Fruit fly (Drosophila melanogaster) whole organism, embryonic: ENCODE results near the gene Cda5.

Experiments
- CG10565 ChIP-seq: fragments of 200-800 bp; sonication (Bioruptor generic); optimal IDR thresholded peaks from 3 replicates; lab custom pipeline; 2016; ENCODE audit warnings: missing biosample characterization, mild to moderate bottlenecking, missing genetic modification characterization
- CG10979 ChIP-seq: fragments of 200-800 bp; sonication (Bioruptor generic); optimal IDR thresholded peaks from 2 replicates; lab custom pipeline; 2018; ENCODE audit warnings: missing biosample characterization, mild to moderate bottlenecking, missing genetic modification characterization, moderate library complexity
- CG11085 ChIP-seq: fragments of 200-800 bp; sonication (Bioruptor generic); IDR thresholded peaks from 2 replicates; pipeline ENCODE4 v1.3.6; 2022; ENCODE audit warnings: missing biosample characterization, missing genetic modification characterization
- CG12071 ChIP-seq: fragments of 200-800 bp; sonication (Bioruptor generic); optimal IDR thresholded peaks from 3 replicates; lab custom pipeline; 2018; ENCODE audit warnings: missing biosample characterization, mild to moderate bottlenecking, missing genetic modification characterization
- CG12391 ChIP-seq: fragments of 200-800 bp; sonication (Bioruptor generic); optimal IDR thresholded peaks from 3 replicates; lab custom pipeline; 2018; ENCODE audit warnings: missing biosample characterization, mild to moderate bottlenecking, missing genetic modification characterization, moderate library complexity
- CG13287 ChIP-seq: fragments of 200-800 bp; sonication (Bioruptor generic); IDR thresholded peaks from 2 replicates; pipeline ENCODE4 v1.3.6; 2022; ENCODE audit warnings: missing biosample characterization, missing genetic modification characterization; ENCODE audit not compliant: partially characterized antibody
- CG14667 ChIP-seq: fragments of 200-800 bp; sonication (Bioruptor generic); IDR thresholded peaks from 2 replicates; pipeline ENCODE4 v1.3.6; 2022; ENCODE audit warnings: missing biosample characterization, missing genetic modification characterization
- CG15073 ChIP-seq: fragments of 200-800 bp; sonication (Bioruptor generic); optimal IDR thresholded peaks from 2 replicates; lab custom pipeline; 2016; ENCODE audit warnings: missing biosample characterization, missing genetic modification characterization
- CG1602 ChIP-seq: fragments of 200-800 bp; sonication (Bioruptor generic); optimal IDR thresholded peaks from 3 replicates; lab custom pipeline; 2016; ENCODE audit warnings: missing biosample characterization, missing genetic modification characterization
- CG1792 ChIP-seq: fragments of 200-800 bp; sonication (Bioruptor generic); optimal IDR thresholded peaks from 2 replicates; lab custom pipeline; 2016; ENCODE audit warnings: missing biosample characterization, missing genetic modification characterization
- CG1832 ChIP-seq: fragments of 200-800 bp; sonication (Bioruptor generic); optimal IDR thresholded peaks from 2 replicates; lab custom pipeline; 2017; ENCODE audit warnings: missing biosample characterization, mild to moderate bottlenecking, missing genetic modification characterization, inconsistent platforms
- CG2120 ChIP-seq: fragments of 200-800 bp; sonication (Bioruptor generic); optimal IDR thresholded peaks from 3 replicates; lab custom pipeline; 2016; ENCODE audit warnings: missing biosample characterization, missing genetic modification characterization
- CG2712 ChIP-seq: fragments of 200-800 bp; optimal IDR thresholded peaks from 3 replicates; lab custom pipeline; 2019; ENCODE audit warnings: missing biosample characterization, mild to moderate bottlenecking, missing genetic modification characterization, moderate library complexity
- CG32772 ChIP-seq: fragments of 200-800 bp; sonication (Bioruptor generic); IDR thresholded peaks from 2 replicates; pipeline ENCODE4 v1.3.6; 2022; ENCODE audit warnings: missing biosample characterization, missing genetic modification characterization
- CG3281 ChIP-seq: fragments of 200-800 bp; sonication (Bioruptor generic); optimal IDR thresholded peaks from 3 replicates; lab custom pipeline; 2017; ENCODE audit warnings: missing biosample characterization, mild to moderate bottlenecking, missing genetic modification characterization
- CG4360 ChIP-seq: fragments of 200-800 bp; sonication (Bioruptor generic); IDR thresholded peaks from 2 replicates; pipeline ENCODE4 v1.3.6; 2022; ENCODE audit warnings: missing biosample characterization, missing genetic modification characterization
- CG4730 ChIP-seq: fragments of 200-800 bp; sonication (Bioruptor generic); IDR thresholded peaks from 2 replicates; pipeline ENCODE4 v1.3.6; 2022; ENCODE audit warnings: missing biosample characterization, missing genetic modification characterization
- CG4854 ChIP-seq: fragments of 200-800 bp; sonication (Bioruptor generic); optimal IDR thresholded peaks from 2 replicates; lab custom pipeline; 2016; ENCODE audit warnings: missing biosample characterization, missing genetic modification characterization, inconsistent platforms
- CG6654 ChIP-seq: fragments of 200-800 bp; sonication (Bioruptor generic); optimal IDR thresholded peaks from 2 replicates; lab custom pipeline; 2017; ENCODE audit warnings: missing biosample characterization, mild to moderate bottlenecking, missing genetic modification characterization
- CG9932 ChIP-seq: fragments of 200-800 bp; sonication (Bioruptor generic); IDR thresholded peaks from 2 replicates; pipeline ENCODE4 v1.3.6; 2022; ENCODE audit warnings: missing biosample characterization, missing genetic modification characterization
- Dad ChIP-seq: fragments of 200-800 bp; sonication (Bioruptor generic); optimal IDR thresholded peaks from 3 replicates; lab custom pipeline; 2016; ENCODE audit warnings: missing biosample characterization, missing genetic modification characterization
- Dek ChIP-seq: fragments of 200-800 bp; sonication (Bioruptor generic); optimal IDR thresholded peaks from 3 replicates; lab custom pipeline; 2019; ENCODE audit warnings: missing biosample characterization, mild to moderate bottlenecking, missing genetic modification characterization, moderate library complexity
- Dip2 ChIP-seq: fragments of 200-800 bp; sonication (Bioruptor generic); IDR thresholded peaks from 2 replicates; pipeline ENCODE4 v1.3.6; 2022; ENCODE audit warnings: missing biosample characterization, missing genetic modification characterization
- Dip3 ChIP-seq: fragments of 200-800 bp; sonication (Bioruptor generic); optimal IDR thresholded peaks from 3 replicates; lab custom pipeline; 2016; ENCODE audit warnings: missing biosample characterization, missing genetic modification characterization
- Gsc ChIP-seq: fragments of 200-800 bp; sonication (Bioruptor generic); IDR thresholded peaks from 2 replicates; pipeline ENCODE4 v1.3.6; 2022; ENCODE audit warnings: missing biosample characterization, missing genetic modification characterization
- HLH3B ChIP-seq: fragments of 200-800 bp; sonication (Bioruptor generic); IDR thresholded peaks from 2 replicates; pipeline ENCODE4 v1.3.6; 2022; ENCODE audit warnings: missing biosample characterization, missing genetic modification characterization
- Hr78 ChIP-seq, 2 experiments: fragments of 200-800 bp in 1 of 2; fragments of >200 bp in 1 of 2; sonication (Bioruptor generic) in 1 of 2; optimal IDR thresholded peaks; 2 replicates each; lab custom pipeline; 2017 to 2019; ENCODE audit warnings: missing biosample characterization in 2 of 2, missing genetic modification characterization in 2 of 2, mild to moderate bottlenecking in 1 of 2, moderate library complexity in 1 of 2
- MTF-1 ChIP-seq: fragments of 200-800 bp; sonication (Bioruptor generic); optimal IDR thresholded peaks from 2 replicates; lab custom pipeline; 2018; ENCODE audit warnings: missing biosample characterization, mild to moderate bottlenecking, missing genetic modification characterization, borderline replicate concordance
- Neu2 ChIP-seq: fragments of 200-800 bp; sonication (Bioruptor generic); optimal IDR thresholded peaks from 3 replicates; lab custom pipeline; 2016; ENCODE audit warnings: missing biosample characterization, missing genetic modification characterization, borderline replicate concordance
- PHDP ChIP-seq: fragments of 200-800 bp; sonication (Bioruptor generic); optimal IDR thresholded peaks from 3 replicates; lab custom pipeline; 2018; ENCODE audit warnings: missing biosample characterization, mild to moderate bottlenecking, missing genetic modification characterization, moderate library complexity
- Rfx ChIP-seq: fragments of 200-800 bp; sonication (Bioruptor generic); IDR thresholded peaks from 2 replicates; pipeline ENCODE4 v1.3.6; 2022; ENCODE audit warnings: missing biosample characterization, missing genetic modification characterization
- Sox102F ChIP-seq: fragments of 200-800 bp; sonication (Bioruptor generic); optimal IDR thresholded peaks from 2 replicates; lab custom pipeline; 2018; ENCODE audit warnings: missing biosample characterization, mild to moderate bottlenecking, missing genetic modification characterization, moderate library complexity
- Stat92E ChIP-seq, 3 experiments: fragments of >200 bp in 2 of 3; fragments of 200-800 bp in 1 of 3; sonication (Bioruptor generic) in 1 of 3; optimal IDR thresholded peaks; 2 replicates each; lab custom pipeline; 2017 to 2019; ENCODE audit warnings: missing biosample characterization in 3 of 3, missing genetic modification characterization in 3 of 3, mild to moderate bottlenecking in 1 of 3, moderate library complexity in 1 of 3
- br ChIP-seq: fragments of >200 bp; optimal IDR thresholded peaks from 2 replicates; lab custom pipeline; 2017
- chinmo ChIP-seq: fragments of 200-800 bp; sonication (Bioruptor generic); IDR thresholded peaks from 4 replicates; pipeline ENCODE4 v1.3.6; 2022; ENCODE audit warnings: missing biosample characterization, missing genetic modification characterization; ENCODE audit not compliant: partially characterized antibody
- chn ChIP-seq: fragments of 200-800 bp; sonication (Bioruptor generic); optimal IDR thresholded peaks from 2 replicates; lab custom pipeline; 2016; ENCODE audit warnings: missing biosample characterization, missing genetic modification characterization
- crp ChIP-seq, 2 experiments: fragments of 200-800 bp; sonication (Bioruptor generic); optimal IDR thresholded peaks; 2 replicates in 1 of 2; 3 replicates in 1 of 2; lab custom pipeline; 2017; ENCODE audit warnings: missing biosample characterization in 2 of 2, missing genetic modification characterization in 2 of 2, mild to moderate bottlenecking in 1 of 2, moderate library complexity in 1 of 2
- da ChIP-seq: fragments of 200-800 bp; sonication (Bioruptor generic); optimal IDR thresholded peaks from 2 replicates; lab custom pipeline; 2016; ENCODE audit warnings: missing biosample characterization, missing genetic modification characterization
- dysf ChIP-seq: fragments of 200-800 bp; sonication (Bioruptor generic); IDR thresholded peaks from 3 replicates; pipeline ENCODE4 v1.3.6; 2022; ENCODE audit warnings: missing biosample characterization, missing genetic modification characterization
- gfzf ChIP-seq: fragments of 200-800 bp; sonication (Bioruptor generic); optimal IDR thresholded peaks from 2 replicates; lab custom pipeline; 2016; ENCODE audit warnings: missing biosample characterization, mild to moderate bottlenecking, missing genetic modification characterization, moderate library complexity
- grau ChIP-seq: fragments of 200-800 bp; optimal IDR thresholded peaks from 3 replicates; lab custom pipeline; 2019; ENCODE audit warnings: missing biosample characterization, mild to moderate bottlenecking, missing genetic modification characterization, moderate library complexity
- knrl ChIP-seq: fragments of 200-800 bp; sonication (Bioruptor generic); IDR thresholded peaks from 3 replicates; pipeline ENCODE4 v1.3.6; 2022; ENCODE audit warnings: missing biosample characterization, missing genetic modification characterization; ENCODE audit not compliant: partially characterized antibody
- lilli ChIP-seq: fragments of 200-800 bp; sonication (Bioruptor generic); optimal IDR thresholded peaks from 3 replicates; lab custom pipeline; 2016; ENCODE audit warnings: missing biosample characterization, missing genetic modification characterization
- nmo ChIP-seq: fragments of 200-800 bp; sonication (Bioruptor generic); optimal IDR thresholded peaks from 2 replicates; lab custom pipeline; 2018; ENCODE audit warnings: missing biosample characterization, mild to moderate bottlenecking, missing genetic modification characterization, moderate library complexity
- pzg ChIP-seq: fragments of 200-800 bp; sonication (Bioruptor generic); optimal IDR thresholded peaks from 3 replicates; lab custom pipeline; 2018; ENCODE audit warnings: missing biosample characterization, mild to moderate bottlenecking, missing genetic modification characterization, moderate library complexity
- sqz ChIP-seq: fragments of 200-800 bp; sonication (Bioruptor generic); optimal IDR thresholded peaks from 3 replicates; lab custom pipeline; 2018; ENCODE audit warnings: missing biosample characterization, mild to moderate bottlenecking, missing genetic modification characterization
- trem ChIP-seq: fragments of 200-800 bp; optimal IDR thresholded peaks from 3 replicates; lab custom pipeline; 2019; ENCODE audit warnings: missing biosample characterization, mild to moderate bottlenecking, missing genetic modification characterization, moderate library complexity
- trh ChIP-seq: fragments of 200-800 bp; sonication (Bioruptor generic); optimal IDR thresholded peaks from 2 replicates; lab custom pipeline; 2016; ENCODE audit warnings: missing biosample characterization, missing genetic modification characterization
- vfl ChIP-seq: fragments of 200-800 bp; sonication (Bioruptor generic); optimal IDR thresholded peaks from 2 replicates; lab custom pipeline; 2016; ENCODE audit warnings: missing biosample characterization, missing genetic modification characterization

Gene Cda5

DNA sequence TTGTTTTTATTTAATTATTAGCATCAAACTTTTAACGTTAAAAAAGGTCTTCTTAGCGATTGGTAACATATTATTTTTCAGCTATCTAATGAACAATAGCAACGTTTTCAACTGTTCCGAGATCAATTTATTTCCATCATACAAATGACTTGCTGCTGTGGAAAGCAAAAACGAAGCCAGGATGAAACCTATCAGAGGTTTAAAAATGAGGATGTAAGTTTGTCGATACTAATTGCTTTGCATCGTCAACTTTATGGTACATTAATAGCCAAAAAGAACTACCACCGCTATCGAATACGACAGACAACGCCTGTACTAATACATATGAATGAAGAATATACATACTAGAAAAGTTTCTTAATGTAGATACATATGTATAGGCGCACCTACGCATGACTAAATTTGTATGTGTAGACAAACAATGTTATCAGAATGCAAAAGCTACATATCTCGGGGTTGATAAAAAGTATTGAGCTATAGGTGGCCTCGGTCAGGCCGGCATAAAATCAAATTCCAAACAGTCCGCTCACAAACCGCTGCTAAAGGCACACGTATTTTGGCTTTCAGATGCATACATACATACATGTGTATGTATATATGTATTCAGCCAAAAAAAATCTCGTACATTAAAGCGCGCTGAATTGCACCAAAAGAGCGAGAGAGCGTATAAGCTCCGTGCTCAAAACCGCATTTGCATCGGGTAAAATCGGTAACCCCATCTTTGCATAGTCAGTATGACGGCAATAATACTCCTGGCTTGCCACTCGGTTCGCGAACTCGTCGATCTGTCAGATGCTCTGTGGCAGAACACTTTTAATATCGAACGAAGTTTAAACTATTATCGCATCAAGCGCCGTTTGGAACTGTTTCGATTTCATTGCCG, 6.9 kb upstream of the Cda5 start (continued):
- TF ChIP-seq HLH3B (GFP tag; lab: Robert Waterston, UW): no peak
- TF ChIP-seq Dek: no peak
- no peak for TF ChIP-seq vfl (GFP tag; lab: Kevin White, UChicago)
- no peak for TF ChIP-seq CG1832 (GFP tag; lab: Kevin White, UChicago)
- peak; percentile 23 for TF ChIP-seq sqz (GFP tag; lab: Kevin White, UChicago)
- TF ChIP-seq CG4854 (GFP tag; lab: Kevin White, UChicago): no peak
- TF ChIP-seq CG13287 (GFP tag; lab: Robert Waterston, UW): 0 out of 2 replicates have a peak, but pooled peaks have one; percentile 18
- no peak for TF ChIP-seq Hr78 (GFP tag; optimal IDR thresholded peaks at IDR 0.05; lab: Kevin White, UChicago)
- TF ChIP-seq grau (tag; lab: Kevin White, UChicago): no peak
- TF ChIP-seq crp (GFP tag; optimal IDR thresholded peaks at IDR 0.05; lab: Kevin White, UChicago): no peak
- TF ChIP-seq PHDP: no peak
- TF ChIP-seq nmo (GFP tag; lab: Kevin White, UChicago): no peak
- TF ChIP-seq CG14667: no peak
- no peak for TF ChIP-seq Gsc (GFP tag; lab: Robert Waterston, UW)
- TF ChIP-seq lilli (GFP tag; lab: Kevin White, UChicago): no peak
- no peak for TF ChIP-seq CG11085
- no peak for TF ChIP-seq gfzf (GFP tag; lab: Kevin White, UChicago)
- no peak for TF ChIP-seq CG4730
- TF ChIP-seq CG10979 (tag; lab: Kevin White, UChicago): no peak
- peak; percentile 33 for TF ChIP-seq CG2120
- no peak for TF ChIP-seq CG15073
- no peak for TF ChIP-seq Dad (GFP tag; lab: Kevin White, UChicago)
- TF ChIP-seq dysf (GFP tag; lab: Robert Waterston, UW): no peak
- peak; percentile 14 for TF ChIP-seq CG3281
- TF ChIP-seq knrl (GFP tag; lab: Robert Waterston, UW): peak; percentile 12; the same call in 1 of the 3 replicates
- TF ChIP-seq Stat92E (GFP tag; optimal IDR thresholded peaks at IDR 0.05; lab: Kevin White, UChicago): no peak
- TF ChIP-seq CG1602: no peak
- no peak for TF ChIP-seq CG1792 (GFP tag; lab: Kevin White, UChicago)
- no peak for TF ChIP-seq trh
- no peak for TF ChIP-seq Sox102F (GFP tag; lab: Kevin White, UChicago)
- TF ChIP-seq CG32772 (GFP tag; lab: Robert Waterston, UW): no peak
- peak; percentile 93 for TF ChIP-seq chinmo (GFP tag; lab: Robert Waterston, UW)
- no peak for TF ChIP-seq Rfx (GFP tag; lab: Robert Waterston, UW)
- TF ChIP-seq CG12391 (tag; lab: Kevin White, UChicago): no peak
- TF ChIP-seq chn (GFP tag; lab: Kevin White, UChicago): no peak
- no peak for TF ChIP-seq trem (tag; lab: Kevin White, UChicago)
- TF ChIP-seq CG6654 (GFP tag; lab: Kevin White, UChicago): no peak
- no peak for TF ChIP-seq da (GFP tag; lab: Kevin White, UChicago)
- peak; percentile 14 for TF ChIP-seq pzg (GFP tag; lab: Kevin White, UChicago)
- TF ChIP-seq CG9932 (GFP tag; lab: Robert Waterston, UW): no peak
- TF ChIP-seq MTF-1 (GFP tag; lab: Kevin White, UChicago): no peak
- peak; percentile 86; the same call in 1 of the 2 replicates for TF ChIP-seq Dip2 (GFP tag; lab: Robert Waterston, UW)
- no peak for TF ChIP-seq br
- no peak for TF ChIP-seq CG10565 (GFP tag; lab: Kevin White, UChicago)
- TF ChIP-seq CG2712: no peak
- TF ChIP-seq CG12071 (GFP tag; lab: Kevin White, UChicago): no peak
- no peak for TF ChIP-seq CG4360
- TF ChIP-seq Neu2 (GFP tag; lab: Kevin White, UChicago): no peak
- no peak for TF ChIP-seq Dip3 (GFP tag; lab: Kevin White, UChicago)
